Worm (Caenorhabditis elegans) whole organism, young adult: Measurements from ENCODE around the gene F38B2.6.

Source experiments
- C17E4.6 ChIP-seq: fragments of 200-800 bp; sonication (Bioruptor generic); IDR thresholded peaks from 2 replicates; pipeline ENCODE4 v1.3.6; 2022; ENCODE audit warnings: missing genetic modification reagents, missing genetic modification characterization, missing compliant biosample characterization
- D2030.7 ChIP-seq: fragments of 200-800 bp; sonication (Bioruptor generic); IDR thresholded peaks from 2 replicates; pipeline ENCODE4 v1.3.6; 2022; ENCODE audit warnings: missing genetic modification reagents, missing genetic modification characterization, missing compliant biosample characterization
- F10E7.11 ChIP-seq: sonication (generic microtip); optimal IDR thresholded peaks from 2 replicates; lab custom pipeline; 2017; ENCODE audit warnings: mild to moderate bottlenecking, missing genetic modification characterization, moderate library complexity, missing compliant biosample characterization
- F37B4.10 ChIP-seq: fragments of 200-800 bp; sonication (Bioruptor generic); IDR thresholded peaks from 2 replicates; pipeline ENCODE4 v1.3.6; 2022; ENCODE audit warnings: missing genetic modification characterization, missing compliant biosample characterization
- F49E8.2 ChIP-seq: sonication (generic microtip); optimal IDR thresholded peaks from 3 replicates; lab custom pipeline; 2017; ENCODE audit warnings: missing genetic modification characterization, mild to moderate bottlenecking, missing compliant biosample characterization, antibody characterized with exemption, moderate library complexity; ENCODE audit not compliant: insufficient read depth
- T26A5.8 ChIP-seq: sonication (generic microtip); optimal IDR thresholded peaks from 2 replicates; lab custom pipeline; 2016; ENCODE audit warnings: missing genetic modification characterization, missing compliant biosample characterization
- Y53F4B.3 ChIP-seq: fragments of 200-800 bp; sonication (Bioruptor generic); IDR thresholded peaks from 2 replicates; pipeline ENCODE4 v1.3.6; 2022; ENCODE audit warnings: missing genetic modification reagents, missing genetic modification characterization, missing compliant biosample characterization
- Y67H2A.10 ChIP-seq: fragments of 200-800 bp; sonication (Bioruptor generic); conservative IDR thresholded peaks from 2 replicates; pipeline ENCODE4 v1.3.6; 2022; ENCODE audit warnings: missing genetic modification reagents, missing genetic modification characterization, missing compliant biosample characterization
- akir-1 ChIP-seq: fragments of 200-800 bp; sonication (Bioruptor generic); optimal IDR thresholded peaks from 2 replicates; lab custom pipeline; 2018; ENCODE audit warnings: mild to moderate bottlenecking, missing genetic modification characterization, moderate library complexity, missing compliant biosample characterization
- aptf-2 ChIP-seq: fragments of 200-800 bp; sonication (Bioruptor generic); conservative IDR thresholded peaks from 2 replicates; pipeline ENCODE4 v1.3.6; 2022; ENCODE audit warnings: missing genetic modification reagents, missing genetic modification characterization, missing compliant biosample characterization
- bed-1 ChIP-seq: fragments of 200-800 bp; sonication (Bioruptor generic); IDR thresholded peaks from 2 replicates; pipeline ENCODE4 v1.3.6; 2022; ENCODE audit warnings: missing genetic modification reagents, missing genetic modification characterization, missing compliant biosample characterization
- ceh-58 ChIP-seq: fragments of 200-800 bp; sonication (Bioruptor generic); IDR thresholded peaks from 2 replicates; pipeline ENCODE4 v1.3.6; 2022; ENCODE audit warnings: missing genetic modification characterization, missing compliant biosample characterization
- dox-1 ChIP-seq: fragments of 200-800 bp; sonication (Bioruptor generic); IDR thresholded peaks from 2 replicates; pipeline ENCODE4 v1.3.6; 2022; ENCODE audit warnings: missing genetic modification reagents, missing genetic modification characterization, missing compliant biosample characterization
- egl-18 ChIP-seq: fragments of 200-800 bp; sonication (Bioruptor generic); IDR thresholded peaks from 2 replicates; pipeline ENCODE4 v1.3.6; 2022; ENCODE audit warnings: missing genetic modification reagents, missing genetic modification characterization, missing compliant biosample characterization
- ekl-4 ChIP-seq: fragments of 200-800 bp; sonication (Bioruptor generic); IDR thresholded peaks from 2 replicates; pipeline ENCODE4 v1.3.6; 2022; ENCODE audit warnings: missing genetic modification reagents, missing genetic modification characterization, missing compliant biosample characterization
- ets-4 ChIP-seq: fragments of 200-800 bp; sonication (Bioruptor generic); optimal IDR thresholded peaks from 2 replicates; lab custom pipeline; 2018; ENCODE audit warnings: mild to moderate bottlenecking, missing genetic modification characterization, missing compliant biosample characterization
- fkh-3 ChIP-seq: sonication (generic microtip); optimal IDR thresholded peaks from 2 replicates; lab custom pipeline; 2016; ENCODE audit warnings: mild to moderate bottlenecking, missing genetic modification characterization, missing compliant biosample characterization
- him-1 ChIP-seq: sonication (generic microtip); optimal IDR thresholded peaks from 2 replicates; lab custom pipeline; 2016; ENCODE audit warnings: missing genotype, missing genetic modification reagents, missing genetic modification characterization, missing compliant biosample characterization
- hlh-26 ChIP-seq: fragments of 200-800 bp; sonication (Bioruptor generic); conservative IDR thresholded peaks from 2 replicates; pipeline ENCODE4 v1.3.6; 2022; ENCODE audit warnings: missing genetic modification reagents, missing genetic modification characterization, missing compliant biosample characterization
- let-526 ChIP-seq: fragments of 200-800 bp; sonication (Bioruptor generic); IDR thresholded peaks from 2 replicates; pipeline ENCODE4 v1.3.6; 2022; ENCODE audit warnings: missing genetic modification reagents, missing genetic modification characterization, missing compliant biosample characterization
- lin-26 ChIP-seq: fragments of 200-800 bp; sonication (Bioruptor generic); IDR thresholded peaks from 2 replicates; pipeline ENCODE4 v1.3.6; 2022; ENCODE audit warnings: missing genetic modification reagents, missing genetic modification characterization, missing compliant biosample characterization
- madf-6 ChIP-seq: fragments of 200-800 bp; sonication (Bioruptor generic); IDR thresholded peaks from 2 replicates; pipeline ENCODE4 v1.3.6; 2022; ENCODE audit warnings: missing genetic modification reagents, missing genetic modification characterization, missing compliant biosample characterization
- mcd-1 ChIP-seq: fragments of 200-800 bp; sonication (Bioruptor generic); IDR thresholded peaks from 2 replicates; pipeline ENCODE4 v1.3.6; 2022; ENCODE audit warnings: missing genetic modification reagents, missing genetic modification characterization, missing compliant biosample characterization
- mel-28 ChIP-seq: sonication (generic microtip); optimal IDR thresholded peaks from 2 replicates; lab custom pipeline; 2016; ENCODE audit warnings: borderline replicate concordance, mild to moderate bottlenecking, missing genetic modification characterization, missing compliant biosample characterization
- nhr-120 ChIP-seq: fragments of 200-800 bp; sonication (Bioruptor generic); IDR thresholded peaks from 2 replicates; pipeline ENCODE4 v1.3.6; 2022; ENCODE audit warnings: missing genetic modification characterization, missing compliant biosample characterization
- nhr-80 ChIP-seq: sonication (generic microtip); optimal IDR thresholded peaks from 2 replicates; lab custom pipeline; 2016; ENCODE audit warnings: missing genetic modification characterization, missing compliant biosample characterization
- nhr-90 ChIP-seq: sonication (generic microtip); optimal IDR thresholded peaks from 2 replicates; lab custom pipeline; 2016; ENCODE audit warnings: missing genotype, mild to moderate bottlenecking, missing genetic modification characterization, missing compliant biosample characterization
- pbrm-1 ChIP-seq: fragments of 200-800 bp; sonication (Bioruptor generic); IDR thresholded peaks from 2 replicates; pipeline ENCODE4 v1.3.6; 2022; ENCODE audit warnings: missing genetic modification reagents, missing genetic modification characterization, missing compliant biosample characterization
- rec-8 ChIP-seq, 2 experiments: sonication (generic microtip); optimal IDR thresholded peaks; 2 replicates each; lab custom pipeline; 2016; ENCODE audit warnings: mild to moderate bottlenecking in 2 of 2, missing genetic modification characterization in 2 of 2, missing genetic modification reagents in 2 of 2, missing genotype in 2 of 2, missing biosample characterization in 1 of 2, missing compliant biosample characterization in 1 of 2, moderate library complexity in 1 of 2
- repo-1 ChIP-seq: sonication (generic microtip); optimal IDR thresholded peaks from 2 replicates; lab custom pipeline; 2017; ENCODE audit warnings: mild to moderate bottlenecking, missing genetic modification characterization, missing compliant biosample characterization
- snpc-3.4 ChIP-seq: sonication (generic microtip); optimal IDR thresholded peaks from 2 replicates; lab custom pipeline; 2017; ENCODE audit warnings: missing genetic modification characterization, mild to moderate bottlenecking, missing compliant biosample characterization, antibody characterized with exemption, moderate library complexity, missing genotype, missing genetic modification reagents
- tlf-1 ChIP-seq: fragments of 200-800 bp; sonication (Bioruptor generic); optimal IDR thresholded peaks from 2 replicates; lab custom pipeline; 2018; ENCODE audit warnings: mild to moderate bottlenecking, missing genetic modification characterization, missing compliant biosample characterization
- unc-130 ChIP-seq: sonication (generic microtip); optimal IDR thresholded peaks from 2 replicates; lab custom pipeline; 2016; ENCODE audit warnings: missing genetic modification reagents, missing genetic modification characterization, missing compliant biosample characterization
- unc-62 ChIP-seq: fragments of 150-350 bp; optimal IDR thresholded peaks from 2 replicates; lab custom pipeline; 2014; ENCODE audit warnings: missing biosample characterization, missing genetic modification reagents, missing genetic modification characterization
- zim-3 ChIP-seq: sonication (generic microtip); optimal IDR thresholded peaks from 2 replicates; lab custom pipeline; 2017; ENCODE audit warnings: mild to moderate bottlenecking, missing genetic modification characterization, moderate library complexity, missing compliant biosample characterization
- ztf-18 ChIP-seq: sonication (generic microtip); optimal IDR thresholded peaks from 2 replicates; lab custom pipeline; 2016; ENCODE audit warnings: missing genotype, mild to moderate bottlenecking, missing genetic modification characterization, missing compliant biosample characterization
- ztf-22 ChIP-seq: fragments of 200-800 bp; sonication (Bioruptor generic); optimal IDR thresholded peaks from 2 replicates; lab custom pipeline; 2018; ENCODE audit warnings: mild to moderate bottlenecking, missing genetic modification characterization, moderate library complexity, missing compliant biosample characterization
- ztf-25 ChIP-seq: fragments of 200-800 bp; sonication (Bioruptor generic); IDR thresholded peaks from 2 replicates; pipeline ENCODE4 v1.3.6; 2022; ENCODE audit warnings: missing genetic modification reagents, missing genetic modification characterization, missing compliant biosample characterization
- ztf-6 ChIP-seq: fragments of 200-800 bp; sonication (Bioruptor generic); IDR thresholded peaks from 2 replicates; pipeline ENCODE4 v1.3.6; 2022; ENCODE audit warnings: missing genetic modification reagents, missing genetic modification characterization, missing compliant biosample characterization

Gene F38B2.6

DNA sequence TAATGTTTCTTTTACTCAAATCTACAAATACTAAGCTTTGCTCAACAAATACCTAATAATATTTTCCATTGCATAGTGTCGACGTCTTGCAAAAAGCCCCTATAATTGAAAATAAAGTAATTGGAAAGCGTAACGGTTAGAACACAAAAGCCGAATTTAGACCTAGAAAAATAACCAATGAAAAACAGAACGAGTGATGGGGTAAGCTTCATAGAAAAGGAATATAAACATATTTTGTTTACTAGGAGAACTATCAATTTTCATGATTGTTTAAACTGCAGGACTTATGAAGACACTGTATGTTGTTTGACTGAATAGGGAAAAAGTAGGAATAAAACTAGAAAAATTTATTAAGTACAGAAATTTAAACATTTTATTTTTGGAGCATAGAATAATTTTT is 5.2 kb upstream of the F38B2.6 start, which contains the start of gene F38B2.3:
F38B2.3 (minus strand) TSS at position 101 of the 400 bp plus-strand sequence.
- TF ChIP-seq snpc-3.4 = no peak
- no peak for TF ChIP-seq F49E8.2 (tag; lab: Kevin White, UChicago)
- TF ChIP-seq mcd-1 (GFP tag; lab: Robert Waterston, UW) = no peak
- no peak for TF ChIP-seq unc-62 (GFP tag; lab: Kevin White, UChicago)
- no peak for TF ChIP-seq nhr-90 (tag; lab: Kevin White, UChicago)
- TF ChIP-seq nhr-80 (tag; lab: Kevin White, UChicago) = no peak
- TF ChIP-seq zim-3 (tag; lab: Kevin White, UChicago) = no peak
- TF ChIP-seq Y67H2A.10 (GFP tag; lab: Robert Waterston, UW) = no peak
- TF ChIP-seq Y53F4B.3 (GFP tag; lab: Robert Waterston, UW) = no peak
- no peak for TF ChIP-seq egl-18
- TF ChIP-seq repo-1 (tag; lab: Kevin White, UChicago) = no peak
- TF ChIP-seq ztf-18 = no peak
- TF ChIP-seq dox-1 (GFP tag; lab: Robert Waterston, UW) = no peak
- no peak for TF ChIP-seq ztf-22 (GFP tag; lab: Kevin White, UChicago)
- no peak for TF ChIP-seq madf-6
- TF ChIP-seq, all 124 proteins: peak for 0

DNA sequence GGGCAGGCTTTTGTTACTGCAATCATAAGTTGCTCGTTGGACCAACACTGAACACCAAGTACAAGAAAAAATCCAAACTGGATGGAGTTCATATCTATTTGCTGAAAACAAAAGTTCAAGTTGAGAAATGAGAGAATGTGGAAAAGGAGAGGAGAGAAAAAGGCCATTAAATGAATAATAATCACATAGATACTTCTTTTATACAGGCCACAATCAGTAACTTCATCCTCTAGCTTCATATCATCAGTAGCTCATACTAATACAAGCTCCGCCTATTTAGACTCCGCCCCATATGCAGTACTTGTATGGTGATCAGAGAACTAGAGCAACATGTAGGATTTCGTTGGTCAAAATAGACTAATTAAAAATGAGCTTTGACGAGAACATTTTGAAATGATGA is 1.8 kb downstream of the F38B2.6 start, which contains the start of gene F38B2.2:
F38B2.2 (minus strand) TSS at position 101 of the 400 bp plus-strand sequence.
- TF ChIP-seq ceh-58 = no peak

DNA sequence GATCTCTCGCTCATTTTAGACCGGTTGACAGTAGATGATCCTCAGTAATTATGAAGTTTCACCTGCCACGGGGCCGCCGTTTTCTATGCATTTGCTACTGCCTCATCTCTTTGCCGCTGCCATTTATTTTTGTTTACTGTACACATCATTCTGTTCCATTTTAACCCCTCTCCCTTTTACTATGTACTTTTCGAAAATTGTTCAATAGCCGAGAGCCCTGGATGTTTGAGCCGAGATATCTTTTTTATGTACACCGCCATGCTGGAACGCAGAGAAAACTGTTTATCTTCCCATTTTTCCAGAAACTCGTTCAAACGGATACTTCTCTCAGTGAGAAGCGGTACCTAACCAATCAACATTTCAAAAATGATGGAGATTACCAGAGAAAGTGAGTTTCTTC is 10.2 kb downstream of the F38B2.6 start, which contains the start of gene ifa-1:
ifa-1 (plus strand) TSS at position 301 of the 400 bp plus-strand sequence.
- TF ChIP-seq hlh-26 (GFP tag; lab: Robert Waterston, UW) (no peak), lin-26 (GFP tag; lab: Robert Waterston, UW) (no peak), D2030.7 (GFP tag; lab: Robert Waterston, UW) (no peak), mel-28 (no peak), pbrm-1 (no peak), F10E7.11 (tag; lab: Kevin White, UChicago) (no peak), aptf-2 (no peak), repo-1 (tag; lab: Kevin White, UChicago) (no peak), nhr-120 (GFP tag; lab: Robert Waterston, UW) (no peak), tlf-1 (no peak), T26A5.8 (no peak), ekl-4 (GFP tag; lab: Robert Waterston, UW) (no peak), F37B4.10 (no peak), dox-1 (GFP tag; lab: Robert Waterston, UW) (no peak), him-1 (tag; lab: Kevin White, UChicago) (no peak), ztf-25 (GFP tag; lab: Robert Waterston, UW) (no peak), rec-8 (tag; optimal IDR thresholded peaks at IDR 0.05; lab: Kevin White, UChicago) (no peak), unc-130 (GFP tag; lab: Kevin White, UChicago) (no peak), ets-4 (no peak)

DNA sequence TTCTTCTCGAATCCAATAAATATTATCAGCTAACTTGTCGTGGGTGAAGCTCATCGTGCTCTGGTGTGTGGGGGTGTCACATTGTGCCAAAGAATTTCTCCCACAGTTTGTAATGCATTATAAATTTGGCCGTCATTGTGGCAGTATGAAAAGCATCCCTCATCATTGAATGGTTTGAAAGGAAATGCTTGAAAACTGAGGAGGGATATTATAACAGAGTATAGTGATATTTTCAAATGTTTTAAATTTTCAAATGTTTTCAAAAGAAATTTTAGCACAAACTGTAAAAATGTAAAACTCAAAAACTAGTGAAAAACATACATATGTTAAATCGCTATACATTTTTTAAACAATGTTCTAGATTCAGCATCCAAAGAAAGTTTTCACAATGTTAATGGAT is 12.1 kb downstream of the F38B2.6 start, which contains the start of gene C03A3.3:
C03A3.3 (minus strand) TSS at position 101 of the 400 bp plus-strand sequence.
- TF ChIP-seq bed-1 (GFP tag; lab: Robert Waterston, UW) (no peak), akir-1 (no peak), D2030.7 (GFP tag; lab: Robert Waterston, UW) (no peak), C17E4.6 (GFP tag; lab: Robert Waterston, UW) (no peak), ztf-6 (GFP tag; lab: Robert Waterston, UW) (no peak), fkh-3 (no peak), let-526 (GFP tag; lab: Robert Waterston, UW) (no peak)
- TF ChIP-seq, all 124 proteins: peak for 0
